Fruit fly (Drosophila melanogaster): ENCODE data around the gene GCC88.

DNA sequence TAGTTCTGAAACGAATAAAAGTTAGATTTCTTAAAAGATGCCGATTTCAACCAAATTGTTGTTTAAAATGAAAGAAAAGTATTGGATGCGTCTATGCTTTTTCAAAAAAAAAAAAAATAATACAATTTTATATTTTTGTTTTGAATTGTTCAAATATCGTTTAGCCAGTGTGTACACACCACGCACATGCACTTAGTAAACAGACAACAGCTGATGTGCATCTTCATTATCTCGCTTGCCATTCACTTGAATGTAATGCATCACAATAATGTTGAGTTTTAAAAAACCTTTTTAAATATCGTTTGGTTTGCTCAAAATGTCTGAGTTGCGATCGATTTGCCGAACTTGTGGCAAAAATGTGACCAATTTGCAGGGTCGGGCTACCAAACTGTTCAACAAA is 5.6 kb upstream of the GCC88 start, which contains the start of gene CG31441:
- TF ChIP-seq CG5204 (GFP tag; optimal IDR thresholded peaks at IDR 0.05) (no peak), CG11617 (GFP tag; optimal IDR thresholded peaks at IDR 0.05) (no peak), pad (GFP tag; optimal IDR thresholded peaks at IDR 0.05) (no peak), CG33017 (tag; optimal IDR thresholded peaks at IDR 0.05) (no peak)

Data from whole organism, adult.